Fruit fly (Drosophila melanogaster): ENCODE measurements around the gene RpS9.

DNA sequence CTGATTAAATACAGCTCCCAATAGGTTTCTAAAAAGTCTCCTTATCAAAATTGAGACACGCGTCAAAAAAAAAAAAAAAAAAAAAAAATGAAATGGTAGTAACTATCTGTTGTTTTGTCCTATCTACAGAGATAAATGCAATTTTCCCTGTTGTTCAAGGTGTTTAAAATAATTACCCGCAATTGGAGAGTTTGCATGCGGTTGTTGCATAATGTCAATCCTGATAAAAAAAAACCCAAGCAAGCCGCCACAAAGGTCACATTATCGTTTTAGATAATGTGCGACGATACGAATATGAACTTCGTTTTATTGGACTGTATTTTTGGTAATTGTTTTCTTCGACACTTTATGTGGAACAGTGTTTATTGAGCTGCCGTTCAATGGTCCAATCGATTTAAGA, 8.5 kb downstream of the RpS9 start:
- TF ChIP-seq CG8319 (GFP tag; optimal IDR thresholded peaks at IDR 0.05), result no peak
- TF ChIP-seq CG6163 (GFP tag; IDR thresholded peaks at IDR 0.05), result no peak
- no peak for TF ChIP-seq spab (GFP tag; optimal IDR thresholded peaks at IDR 0.05)
